Fruit fly (Drosophila melanogaster) whole organism, wandering third instar larva: ENCODE measurements around the gene RPA1.

Experiments
- N ChIP-seq: fragments of >200 bp; optimal IDR thresholded peaks from 2 replicates; lab custom pipeline; 2018; ENCODE audit warnings: missing biosample characterization, missing external identifiers, missing genetic modification characterization
- sage ChIP-seq: fragments of 200-800 bp; sonication (Bioruptor generic); optimal IDR thresholded peaks from 2 replicates; lab custom pipeline; 2016; ENCODE audit warnings: missing biosample characterization, mild to moderate bottlenecking, missing genetic modification characterization
- sv ChIP-seq: fragments of 200-800 bp; sonication (Bioruptor generic); optimal IDR thresholded peaks from 3 replicates; lab custom pipeline; 2016; ENCODE audit warnings: missing biosample characterization, missing genetic modification characterization
- usp ChIP-seq: fragments of >200 bp; optimal IDR thresholded peaks from 2 replicates; lab custom pipeline; 2017; ENCODE audit warnings: missing biosample characterization, missing genetic modification characterization

- TF ChIP-seq usp (GFP tag; lab: Kevin White, UChicago) = no peak
- TF ChIP-seq sv (GFP tag; lab: Kevin White, UChicago) = no peak
- TF ChIP-seq N = no peak
- no peak for TF ChIP-seq sage (GFP tag; lab: Kevin White, UChicago)
Observed at dm6 chr3R:8290940-8291339, 26.7 kb upstream of the RPA1 start, which contains the start of gene CG31464.
